Fruit fly (Drosophila melanogaster) whole organism: ENCODE measurements around the gene Ir87a.
A peak's percentile ranks its signal among the peaks of the same experiment; 100 is the strongest.

Source experiments
- CG8478 ChIP-seq: fragments of >200 bp; optimal IDR thresholded peaks from 2 replicates; lab custom pipeline; 2018; ENCODE audit warnings: inconsistent platforms
- Dll ChIP-seq: fragments of >200 bp; optimal IDR thresholded peaks from 2 replicates; lab custom pipeline; 2017
- EcR ChIP-seq, 2 experiments: fragments of >200 bp; optimal IDR thresholded peaks; 2 replicates each; lab custom pipeline; 2017; ENCODE audit warnings: missing biosample characterization in 2 of 2, missing genetic modification characterization in 2 of 2, missing genetic modification reagents in 2 of 2
- pan ChIP-seq: fragments of >200 bp; optimal IDR thresholded peaks from 2 replicates; lab custom pipeline; 2017
- psq ChIP-seq: fragments of >200 bp; optimal IDR thresholded peaks from 2 replicates; lab custom pipeline; 2017
- usp ChIP-seq: fragments of >200 bp; optimal IDR thresholded peaks from 2 replicates; lab custom pipeline; 2017; ENCODE audit warnings: missing biosample characterization, missing genetic modification characterization, mixed read lengths

The Ir87a gene

dm6 chr3R:13453955-13454354 lies 33.9 kb downstream of the Ir87a start:
- TF ChIP-seq pan (lab: Kevin White, UChicago): no peak
- no peak for TF ChIP-seq usp (GFP tag; lab: Kevin White, UChicago)
- no peak for TF ChIP-seq CG8478 (lab: Kevin White, UChicago)
- TF ChIP-seq Dll: no peak
- TF ChIP-seq EcR (GFP tag; optimal IDR thresholded peaks at IDR 0.05; lab: Kevin White, UChicago): no peak
- no peak for TF ChIP-seq psq

- TF ChIP-seq Dll (no peak), EcR (GFP tag; optimal IDR thresholded peaks at IDR 0.05; lab: Kevin White, UChicago) (peak in 1 of 2 experiments; percentile 15)
Observed at dm6 chr3R:13465705-13466608, 45.9 kb downstream of the Ir87a start.

- TF ChIP-seq EcR (GFP tag; optimal IDR thresholded peaks at IDR 0.05; lab: Kevin White, UChicago) (no peak), Dll (no peak), psq (no peak), CG8478 (lab: Kevin White, UChicago) (no peak), usp (GFP tag; lab: Kevin White, UChicago) (no peak), pan (lab: Kevin White, UChicago) (no peak)
Observed at dm6 chr3R:13469246-13469645, 49.2 kb downstream of the Ir87a start.

- TF ChIP-seq CG8478 (lab: Kevin White, UChicago) (no peak), pan (lab: Kevin White, UChicago) (no peak), Dll (no peak)
Observed at dm6 chr3R:13471329-13471728, 51.2 kb downstream of the Ir87a start.
